Worm (Caenorhabditis elegans): Measurements from ENCODE around the gene srab-12.

DNA sequence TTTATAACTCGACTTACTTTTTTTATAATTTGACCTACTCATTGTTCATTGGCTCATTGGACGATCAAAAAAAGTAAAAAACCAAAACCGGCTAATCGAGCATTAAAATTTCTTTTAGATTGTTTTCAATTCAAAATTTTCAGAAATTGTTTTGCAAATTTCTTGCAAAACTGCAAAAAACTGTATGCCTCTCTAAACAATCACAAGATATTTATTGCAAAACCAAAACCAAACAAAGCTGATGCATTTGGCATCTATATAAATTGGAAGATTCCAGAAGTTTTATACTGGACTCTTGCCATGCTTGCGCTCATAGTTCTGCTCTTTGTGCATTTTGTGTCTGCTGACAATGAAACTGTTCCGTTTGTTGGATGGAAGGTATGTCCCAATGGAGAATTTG lies 5.8 kb downstream of the srab-12 start, which contains the start of gene C47A10.12:
- TF ChIP-seq ZK546.5 (tag; optimal IDR thresholded peaks at IDR 0.05) (no peak), fos-1 (tag; optimal IDR thresholded peaks at IDR 0.05) (no peak), nhr-237 (tag; optimal IDR thresholded peaks at IDR 0.05) (no peak), snpc-4 (tag; optimal IDR thresholded peaks at IDR 0.05) (no peak), ceh-82 (tag; optimal IDR thresholded peaks at IDR 0.05) (no peak), R02D3.7 (tag; optimal IDR thresholded peaks at IDR 0.05) (no peak), fkh-10 (GFP tag; optimal IDR thresholded peaks at IDR 0.05) (no peak), nhr-11 (tag; optimal IDR thresholded peaks at IDR 0.05) (no peak), lin-39 (tag; optimal IDR thresholded peaks at IDR 0.05) (no peak), sea-2 (GFP tag; optimal IDR thresholded peaks at IDR 0.05) (no peak)
